Fruit fly (Drosophila melanogaster) whole organism, prepupa: ENCODE results near the gene dysc.

Experiments
- Blimp-1 ChIP-seq: fragments of 200-800 bp; sonication (Bioruptor generic); optimal IDR thresholded peaks from 3 replicates; lab custom pipeline; 2017; ENCODE audit warnings: missing biosample characterization, missing genetic modification characterization, mild to moderate bottlenecking, moderate library complexity, missing genetic modification reagents
- CG10631 ChIP-seq: fragments of 200-800 bp; sonication (Bioruptor generic); optimal IDR thresholded peaks from 2 replicates; lab custom pipeline; 2016; ENCODE audit warnings: missing biosample characterization, missing genetic modification characterization
- CG10669 ChIP-seq: fragments of 200-800 bp; sonication (Bioruptor generic); optimal IDR thresholded peaks from 3 replicates; lab custom pipeline; 2018; ENCODE audit warnings: missing biosample characterization, mild to moderate bottlenecking, missing genetic modification characterization, moderate library complexity
- CG11294 ChIP-seq: fragments of 200-800 bp; sonication (Bioruptor generic); IDR thresholded peaks from 2 replicates; pipeline ENCODE4 v1.3.6; 2022; ENCODE audit warnings: missing biosample characterization, missing genetic modification characterization
- CG11762 ChIP-seq: fragments of 200-800 bp; sonication (Bioruptor generic); optimal IDR thresholded peaks from 3 replicates; lab custom pipeline; 2016; ENCODE audit warnings: missing biosample characterization, missing genetic modification characterization; ENCODE audit not compliant: insufficient read depth
- CG11902 ChIP-seq: fragments of 200-800 bp; sonication (Bioruptor generic); optimal IDR thresholded peaks from 3 replicates; lab custom pipeline; 2016; ENCODE audit warnings: missing biosample characterization, missing genetic modification characterization
- CG15336 ChIP-seq: fragments of 200-800 bp; sonication (Bioruptor generic); IDR thresholded peaks from 2 replicates; pipeline ENCODE4 v1.3.6; 2022; ENCODE audit warnings: missing biosample characterization, missing genetic modification characterization
- CG16779 ChIP-seq: fragments of 200-800 bp; sonication (Bioruptor generic); optimal IDR thresholded peaks from 3 replicates; lab custom pipeline; 2017; ENCODE audit warnings: missing biosample characterization, mild to moderate bottlenecking, missing genetic modification characterization
- CG31627 ChIP-seq: fragments of 200-800 bp; sonication (Bioruptor generic); optimal IDR thresholded peaks from 3 replicates; lab custom pipeline; 2016; ENCODE audit warnings: missing biosample characterization, missing genetic modification characterization
- CG32006 ChIP-seq: fragments of 200-800 bp; sonication (Bioruptor generic); optimal IDR thresholded peaks from 3 replicates; lab custom pipeline; 2017; ENCODE audit warnings: missing biosample characterization, mild to moderate bottlenecking, missing genetic modification characterization
- CG34406 ChIP-seq: fragments of 200-800 bp; sonication (Bioruptor generic); optimal IDR thresholded peaks from 3 replicates; lab custom pipeline; 2016; ENCODE audit warnings: missing biosample characterization, missing genetic modification characterization
- CG3919 ChIP-seq: fragments of 200-800 bp; sonication (Bioruptor generic); optimal IDR thresholded peaks from 3 replicates; lab custom pipeline; 2016; ENCODE audit warnings: missing biosample characterization, missing genetic modification characterization
- CG6163 ChIP-seq: fragments of 200-800 bp; sonication (Bioruptor generic); IDR thresholded peaks from 3 replicates; pipeline ENCODE4 v1.3.6; 2022; ENCODE audit warnings: missing biosample characterization, missing genetic modification characterization
- CG6276 ChIP-seq: fragments of 200-800 bp; sonication (Bioruptor generic); optimal IDR thresholded peaks from 2 replicates; lab custom pipeline; 2017; ENCODE audit warnings: missing biosample characterization, mild to moderate bottlenecking, missing genetic modification characterization
- CG6792 ChIP-seq: fragments of 200-800 bp; sonication (Bioruptor generic); optimal IDR thresholded peaks from 3 replicates; lab custom pipeline; 2016; ENCODE audit warnings: missing biosample characterization, missing genetic modification characterization
- CG6808 ChIP-seq: fragments of 200-800 bp; sonication (Bioruptor generic); optimal IDR thresholded peaks from 3 replicates; lab custom pipeline; 2017; ENCODE audit warnings: missing biosample characterization, missing genetic modification characterization, mild to moderate bottlenecking, moderate library complexity, missing genetic modification reagents
- CG6854 ChIP-seq: fragments of 200-800 bp; sonication (Bioruptor generic); optimal IDR thresholded peaks from 2 replicates; lab custom pipeline; 2017; ENCODE audit warnings: missing biosample characterization, mild to moderate bottlenecking, missing genetic modification characterization
- CG7368 ChIP-seq: fragments of 200-800 bp; sonication (Bioruptor generic); optimal IDR thresholded peaks from 3 replicates; lab custom pipeline; 2016; ENCODE audit warnings: missing biosample characterization, missing genetic modification characterization
- CG8119 ChIP-seq: fragments of 200-800 bp; sonication (Bioruptor generic); IDR thresholded peaks from 3 replicates; pipeline ENCODE4 v1.3.6; 2022; ENCODE audit warnings: missing biosample characterization, missing genetic modification characterization
- CG8319 ChIP-seq: fragments of 200-800 bp; sonication (Bioruptor generic); optimal IDR thresholded peaks from 3 replicates; lab custom pipeline; 2016; ENCODE audit warnings: missing biosample characterization, missing genetic modification characterization
- CG8632 ChIP-seq: fragments of 200-800 bp; sonication (Bioruptor generic); optimal IDR thresholded peaks from 3 replicates; lab custom pipeline; 2016; ENCODE audit warnings: missing biosample characterization, missing genetic modification characterization
- CG9139 ChIP-seq: fragments of 200-800 bp; sonication (Bioruptor generic); optimal IDR thresholded peaks from 3 replicates; lab custom pipeline; 2017; ENCODE audit warnings: missing biosample characterization, mild to moderate bottlenecking, missing genetic modification characterization
- Eip75B ChIP-seq: fragments of 200-800 bp; sonication (Bioruptor generic); optimal IDR thresholded peaks from 3 replicates; lab custom pipeline; 2016; ENCODE audit warnings: missing biosample characterization, missing genetic modification characterization
- Eip93F ChIP-seq: fragments of 200-800 bp; sonication (Bioruptor generic); optimal IDR thresholded peaks from 2 replicates; lab custom pipeline; 2016; ENCODE audit warnings: missing biosample characterization, mild to moderate bottlenecking, missing genetic modification characterization
- Ets21C ChIP-seq: fragments of 200-800 bp; sonication (Bioruptor generic); optimal IDR thresholded peaks from 3 replicates; lab custom pipeline; 2016; ENCODE audit warnings: missing biosample characterization, missing genetic modification characterization
- Ets96B ChIP-seq: fragments of 200-800 bp; optimal IDR thresholded peaks from 2 replicates; lab custom pipeline; 2019; ENCODE audit warnings: missing biosample characterization, mild to moderate bottlenecking, missing genetic modification characterization, moderate library complexity
- Hr38 ChIP-seq: sonication (Bioruptor generic); optimal IDR thresholded peaks from 2 replicates; lab custom pipeline; 2016; ENCODE audit warnings: missing biosample characterization, missing genetic modification characterization
- Hr39 ChIP-seq: fragments of 200-800 bp; sonication (Bioruptor generic); optimal IDR thresholded peaks from 2 replicates; lab custom pipeline; 2016; ENCODE audit warnings: missing biosample characterization, missing genetic modification characterization
- Hr4 ChIP-seq: fragments of 200-800 bp; sonication (Bioruptor generic); optimal IDR thresholded peaks from 3 replicates; lab custom pipeline; 2016; ENCODE audit warnings: missing biosample characterization, missing genetic modification characterization
- Met ChIP-seq: fragments of 200-800 bp; sonication (Bioruptor generic); optimal IDR thresholded peaks from 3 replicates; lab custom pipeline; 2016; ENCODE audit warnings: missing biosample characterization, missing genetic modification characterization
- OdsH ChIP-seq: fragments of 200-800 bp; sonication (Bioruptor generic); optimal IDR thresholded peaks from 3 replicates; lab custom pipeline; 2016; ENCODE audit warnings: missing biosample characterization, missing genetic modification characterization
- Smox ChIP-seq: fragments of 200-800 bp; sonication (Bioruptor generic); optimal IDR thresholded peaks from 3 replicates; lab custom pipeline; 2016; ENCODE audit warnings: missing biosample characterization, missing genetic modification characterization
- Sox102F ChIP-seq: fragments of 200-800 bp; sonication (Bioruptor generic); optimal IDR thresholded peaks from 2 replicates; lab custom pipeline; 2016; ENCODE audit warnings: missing biosample characterization, mild to moderate bottlenecking, missing genetic modification characterization
- Sox14 ChIP-seq: fragments of 200-800 bp; sonication (Bioruptor generic); optimal IDR thresholded peaks from 3 replicates; lab custom pipeline; 2016; ENCODE audit warnings: missing biosample characterization, missing genetic modification characterization
- Sox15 ChIP-seq: fragments of 200-800 bp; sonication (Bioruptor generic); optimal IDR thresholded peaks from 3 replicates; lab custom pipeline; 2016; ENCODE audit warnings: missing biosample characterization, missing genetic modification characterization
- achi ChIP-seq: fragments of 200-800 bp; sonication (Bioruptor generic); optimal IDR thresholded peaks from 3 replicates; lab custom pipeline; 2016; ENCODE audit warnings: missing biosample characterization, missing genetic modification characterization
- acj6 ChIP-seq: fragments of 200-800 bp; sonication (Bioruptor generic); optimal IDR thresholded peaks from 3 replicates; lab custom pipeline; 2016; ENCODE audit warnings: missing biosample characterization, missing genetic modification characterization
- cyc ChIP-seq: fragments of 200-800 bp; sonication (Bioruptor generic); optimal IDR thresholded peaks from 3 replicates; lab custom pipeline; 2016; ENCODE audit warnings: missing biosample characterization, missing genetic modification characterization
- eg ChIP-seq: fragments of 200-800 bp; sonication (Bioruptor generic); IDR thresholded peaks from 3 replicates; pipeline ENCODE4 v1.3.6; 2022; ENCODE audit warnings: missing biosample characterization, missing genetic modification characterization
- esn ChIP-seq: fragments of 200-800 bp; sonication (Bioruptor generic); optimal IDR thresholded peaks from 2 replicates; lab custom pipeline; 2016; ENCODE audit warnings: missing biosample characterization, mild to moderate bottlenecking, missing genetic modification characterization, moderate library complexity
- lz ChIP-seq: fragments of 200-800 bp; sonication (Bioruptor generic); optimal IDR thresholded peaks from 3 replicates; lab custom pipeline; 2016; ENCODE audit warnings: missing biosample characterization, missing genetic modification characterization
- net ChIP-seq: fragments of 200-800 bp; sonication (Bioruptor generic); optimal IDR thresholded peaks from 3 replicates; lab custom pipeline; 2016; ENCODE audit warnings: missing biosample characterization, missing genetic modification characterization
- pdm3 ChIP-seq: fragments of 200-800 bp; sonication (Bioruptor generic); optimal IDR thresholded peaks from 3 replicates; lab custom pipeline; 2016; ENCODE audit warnings: missing biosample characterization, missing genetic modification characterization
- salr ChIP-seq, 2 experiments: fragments of 200-800 bp; sonication (Bioruptor generic); optimal IDR thresholded peaks; 3 replicates each; lab custom pipeline; 2016 to 2018; ENCODE audit warnings: missing biosample characterization in 2 of 2, missing genetic modification characterization in 2 of 2, mild to moderate bottlenecking in 1 of 2
- spab ChIP-seq: fragments of 200-800 bp; sonication (Bioruptor generic); optimal IDR thresholded peaks from 2 replicates; lab custom pipeline; 2017; ENCODE audit warnings: missing biosample characterization, mild to moderate bottlenecking, missing genetic modification characterization, missing genetic modification reagents
- ss ChIP-seq, 2 experiments: fragments of 200-800 bp; sonication (Bioruptor generic); optimal IDR thresholded peaks; 2 replicates in 1 of 2; 3 replicates in 1 of 2; lab custom pipeline; 2017 to 2018; ENCODE audit warnings: mild to moderate bottlenecking in 2 of 2, missing biosample characterization in 2 of 2, missing genetic modification characterization in 2 of 2, moderate library complexity in 1 of 2
- topi ChIP-seq: fragments of 200-800 bp; sonication (Bioruptor generic); optimal IDR thresholded peaks from 3 replicates; lab custom pipeline; 2016; ENCODE audit warnings: missing biosample characterization, missing genetic modification characterization

Gene dysc

DNA sequence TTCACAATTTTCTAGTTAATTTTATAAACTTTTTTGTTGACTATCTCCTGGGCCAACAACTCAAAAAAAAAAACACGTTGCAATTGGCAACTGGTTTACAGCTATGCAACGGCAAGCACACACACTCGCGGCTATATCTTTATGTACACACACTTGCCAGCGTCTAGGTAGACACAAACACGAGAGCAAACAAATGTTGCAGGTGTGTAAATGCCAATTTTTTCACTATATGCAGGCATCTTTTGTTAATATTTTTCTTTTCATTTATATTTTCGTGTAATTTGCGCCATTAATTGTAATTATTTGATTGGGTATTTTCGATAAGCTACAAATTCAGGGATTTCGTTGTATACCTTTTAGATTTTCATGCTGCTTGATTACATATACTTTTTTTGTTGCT, 21.6 kb upstream of the dysc start (continued):
- peak; percentile 4 for TF ChIP-seq Hr39 (GFP tag; lab: Kevin White, UChicago)
- TF ChIP-seq CG9139 (GFP tag; lab: Kevin White, UChicago) = no peak
- no peak for TF ChIP-seq CG8632 (GFP tag; lab: Kevin White, UChicago)
- no peak for TF ChIP-seq Hr38 (GFP tag; lab: Kevin White, UChicago)
- TF ChIP-seq Ets21C = no peak

DNA sequence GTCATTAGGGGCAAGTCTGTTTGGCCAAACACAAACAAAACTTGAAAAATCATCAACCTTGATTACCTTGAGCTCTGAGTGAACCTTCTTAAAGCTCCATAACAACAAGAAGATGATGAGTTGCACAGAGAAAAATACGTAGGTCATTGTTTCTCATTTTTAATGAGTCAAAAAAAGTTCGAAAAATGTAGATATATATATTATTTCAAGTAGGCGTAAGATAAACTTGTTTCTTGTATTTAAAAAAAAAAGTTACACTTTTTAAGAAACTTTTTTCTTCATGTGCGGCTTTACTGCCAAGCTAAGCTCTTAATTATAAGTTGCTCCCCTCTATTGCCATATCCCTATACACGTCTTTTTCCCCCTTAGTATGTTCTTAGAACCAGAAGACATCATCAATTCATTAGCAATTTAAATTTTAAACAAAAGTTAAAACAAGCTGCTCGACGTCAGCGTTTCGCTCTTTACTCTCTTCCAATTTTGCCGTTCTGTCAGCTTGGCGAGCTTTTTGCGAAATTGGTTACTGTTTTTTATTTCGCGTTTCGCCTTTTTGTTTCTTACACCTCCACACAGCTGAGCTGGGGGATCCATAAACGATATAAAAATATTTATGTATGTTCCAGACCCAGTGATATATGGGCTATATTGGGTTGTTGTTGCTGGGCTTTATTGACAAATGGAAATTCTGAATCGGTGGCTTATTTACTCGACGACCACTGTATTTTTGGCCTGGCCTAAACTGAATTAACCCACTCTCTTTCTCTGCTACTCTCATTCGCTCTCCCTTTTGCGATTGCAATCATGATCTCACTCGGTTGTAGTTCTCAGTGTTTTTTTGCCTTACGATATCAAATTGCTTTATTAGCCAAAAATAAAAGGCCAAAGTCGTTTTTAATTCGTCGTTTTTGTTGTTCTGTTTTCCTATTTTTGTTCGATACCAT, 20.6 kb upstream of the dysc start:
- peak; percentile 15 for TF ChIP-seq Ets96B (tag; lab: Kevin White, UChicago)
- TF ChIP-seq Hr4 (GFP tag; lab: Kevin White, UChicago) = peak; percentile 4
- peak; percentile 8 for TF ChIP-seq Ets21C
- TF ChIP-seq Smox = peak; percentile 55
- peak; percentile 33 for TF ChIP-seq CG8319
- no peak for TF ChIP-seq CG16779
- peak; percentile 44 for TF ChIP-seq OdsH (GFP tag; lab: Kevin White, UChicago)
- TF ChIP-seq salr (GFP tag; optimal IDR thresholded peaks at IDR 0.05; lab: Kevin White, UChicago) = peak in 1 of 2 experiments; percentile 16
- TF ChIP-seq topi (GFP tag; lab: Kevin White, UChicago) = peak; percentile 62
- TF ChIP-seq CG10631 (GFP tag; lab: Kevin White, UChicago) = peak; percentile 56
- no peak for TF ChIP-seq CG7368 (GFP tag; lab: Kevin White, UChicago)
- peak; percentile 48 for TF ChIP-seq CG32006 (GFP tag; lab: Kevin White, UChicago)
- TF ChIP-seq CG11294 (GFP tag; lab: Robert Waterston, UW) = peak; percentile 54
- TF ChIP-seq CG11902 (GFP tag; lab: Kevin White, UChicago) = peak; percentile 14
- TF ChIP-seq CG34406 (GFP tag; lab: Kevin White, UChicago) = peak; percentile 29
- peak; percentile 39 for TF ChIP-seq achi (GFP tag; lab: Kevin White, UChicago)
- peak; percentile 31 for TF ChIP-seq Sox102F (GFP tag; lab: Kevin White, UChicago)
- peak; percentile 10 for TF ChIP-seq CG6808 (GFP tag; lab: Kevin White, UChicago)
- no peak for TF ChIP-seq Sox15
- peak; percentile 41 for TF ChIP-seq lz (GFP tag; lab: Kevin White, UChicago)
- TF ChIP-seq Hr39 (GFP tag; lab: Kevin White, UChicago) = peak; percentile 44
- peak; percentile 68 for TF ChIP-seq CG15336 (GFP tag; lab: Robert Waterston, UW)
- peak; percentile 70; the same call in 2 of the 3 replicates for TF ChIP-seq CG6163
- TF ChIP-seq pdm3 = peak; percentile 23
- TF ChIP-seq CG3919 (GFP tag; lab: Kevin White, UChicago) = peak; percentile 56
- TF ChIP-seq CG31627 (GFP tag; lab: Kevin White, UChicago) = peak; percentile 28
- peak; percentile 22 for TF ChIP-seq CG6854 (GFP tag; lab: Kevin White, UChicago)
- no peak for TF ChIP-seq CG6276 (GFP tag; lab: Kevin White, UChicago)
- TF ChIP-seq ss (GFP tag; optimal IDR thresholded peaks at IDR 0.05; lab: Kevin White, UChicago) = peak in 1 of 2 experiments; percentile 68
- TF ChIP-seq Sox14 (GFP tag; lab: Kevin White, UChicago) = peak; percentile 30
- peak; percentile 18 for TF ChIP-seq cyc
- peak; percentile 43 for TF ChIP-seq acj6 (GFP tag; lab: Kevin White, UChicago)
- TF ChIP-seq net (GFP tag; lab: Kevin White, UChicago) = no peak
- TF ChIP-seq CG6792 (GFP tag; lab: Kevin White, UChicago) = peak; percentile 22
- peak; percentile 43; the same call in 1 of the 3 replicates for TF ChIP-seq CG8119 (GFP tag; lab: Robert Waterston, UW)
- TF ChIP-seq esn (GFP tag; lab: Kevin White, UChicago) = peak; percentile 72
- peak; percentile 10 for TF ChIP-seq CG10669
- TF ChIP-seq eg = peak; percentile 66; the same call in 2 of the 3 replicates
- no peak for TF ChIP-seq spab (GFP tag; lab: Kevin White, UChicago)
- TF ChIP-seq Met (GFP tag; lab: Kevin White, UChicago) = peak; percentile 56
- TF ChIP-seq Eip75B (GFP tag; lab: Kevin White, UChicago) = peak; percentile 55
- peak; percentile 2 for TF ChIP-seq Blimp-1
- TF ChIP-seq CG9139 (GFP tag; lab: Kevin White, UChicago) = no peak
- no peak for TF ChIP-seq Eip93F (GFP tag; lab: Kevin White, UChicago)
- peak; percentile 11 for TF ChIP-seq CG11762 (GFP tag; lab: Kevin White, UChicago)
